Fruit fly (Drosophila melanogaster): ENCODE data around the gene Syx13.

DNA sequence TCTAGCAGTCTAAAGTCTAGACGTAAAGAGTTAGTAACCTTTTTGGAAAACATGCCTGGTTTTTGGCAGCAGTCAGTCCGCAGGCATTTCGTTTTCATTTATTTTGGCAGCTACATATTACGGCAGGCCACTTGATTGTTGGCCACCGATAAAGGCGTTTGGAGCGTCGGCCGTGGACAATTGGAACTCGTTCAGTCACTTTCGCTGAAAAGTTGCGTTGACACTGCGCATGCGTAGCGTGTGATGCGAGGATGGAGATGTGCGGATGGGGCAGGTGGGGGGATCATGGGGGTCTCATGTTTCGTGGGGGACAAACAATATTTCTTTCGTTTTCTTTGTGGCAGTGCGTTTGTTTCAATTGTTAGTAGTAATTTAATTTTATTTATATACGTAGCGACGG lies 17.4 kb upstream of the Syx13 start:
- no peak for TF ChIP-seq usp (GFP tag; optimal IDR thresholded peaks at IDR 0.05)
- no peak for TF ChIP-seq pan (optimal IDR thresholded peaks at IDR 0.05)
- TF ChIP-seq psq (optimal IDR thresholded peaks at IDR 0.05), result no peak
- TF ChIP-seq Dll (optimal IDR thresholded peaks at IDR 0.05), result no peak
- no peak for TF ChIP-seq CG8478 (optimal IDR thresholded peaks at IDR 0.05)
